Fruit fly (Drosophila melanogaster) whole organism, embryonic: Measurements from ENCODE around the gene Rpp20.

Experiments used
- Atf-2 ChIP-seq: fragments of 200-800 bp; sonication (Bioruptor generic); optimal IDR thresholded peaks from 2 replicates; lab custom pipeline; 2016; ENCODE audit warnings: missing biosample characterization, missing genetic modification characterization
- B-H1 ChIP-seq: fragments of 200-800 bp; sonication (Bioruptor generic); IDR thresholded peaks from 3 replicates; pipeline ENCODE4 v1.3.6; 2022; ENCODE audit warnings: missing biosample characterization, missing genetic modification characterization
- CG10565 ChIP-seq: fragments of 200-800 bp; sonication (Bioruptor generic); optimal IDR thresholded peaks from 3 replicates; lab custom pipeline; 2016; ENCODE audit warnings: missing biosample characterization, mild to moderate bottlenecking, missing genetic modification characterization
- CG10959 ChIP-seq: fragments of 200-800 bp; sonication (Bioruptor generic); IDR thresholded peaks from 2 replicates; pipeline ENCODE4 v1.3.6; 2022; ENCODE audit warnings: missing biosample characterization, missing genetic modification characterization
- CG10979 ChIP-seq: fragments of 200-800 bp; sonication (Bioruptor generic); optimal IDR thresholded peaks from 2 replicates; lab custom pipeline; 2018; ENCODE audit warnings: missing biosample characterization, mild to moderate bottlenecking, missing genetic modification characterization, moderate library complexity
- CG13296 ChIP-seq: fragments of 200-800 bp; sonication (Bioruptor generic); optimal IDR thresholded peaks from 3 replicates; lab custom pipeline; 2018; ENCODE audit warnings: missing biosample characterization, mild to moderate bottlenecking, missing genetic modification characterization
- CG14965 ChIP-seq: fragments of 200-800 bp; sonication (Bioruptor generic); optimal IDR thresholded peaks from 2 replicates; lab custom pipeline; 2016; ENCODE audit warnings: missing biosample characterization, missing genetic modification characterization, borderline replicate concordance
- CG15479 ChIP-seq: fragments of 200-800 bp; sonication (Bioruptor generic); optimal IDR thresholded peaks from 3 replicates; lab custom pipeline; 2019; ENCODE audit warnings: missing biosample characterization, mild to moderate bottlenecking, missing genetic modification characterization, moderate library complexity
- CG16815 ChIP-seq: fragments of 200-800 bp; sonication (Bioruptor generic); optimal IDR thresholded peaks from 3 replicates; lab custom pipeline; 2017; ENCODE audit warnings: missing biosample characterization, mild to moderate bottlenecking, missing genetic modification characterization
- CG2678 ChIP-seq: fragments of 200-800 bp; sonication (Bioruptor generic); optimal IDR thresholded peaks from 3 replicates; lab custom pipeline; 2019; ENCODE audit warnings: missing biosample characterization, mild to moderate bottlenecking, missing genetic modification characterization, moderate library complexity
- CG33557 ChIP-seq: fragments of 200-800 bp; sonication (Bioruptor generic); optimal IDR thresholded peaks from 2 replicates; lab custom pipeline; 2019; ENCODE audit warnings: missing biosample characterization, mild to moderate bottlenecking, missing genetic modification characterization, moderate library complexity
- CG3407 ChIP-seq: fragments of 200-800 bp; sonication (Bioruptor generic); optimal IDR thresholded peaks from 2 replicates; lab custom pipeline; 2018; ENCODE audit warnings: missing biosample characterization, mild to moderate bottlenecking, missing genetic modification characterization
- CG42726 ChIP-seq: fragments of 200-800 bp; sonication (Bioruptor generic); IDR thresholded peaks from 2 replicates; pipeline ENCODE4 v1.3.6; 2022; ENCODE audit warnings: missing biosample characterization, missing genetic modification characterization; ENCODE audit not compliant: partially characterized antibody
- CG4328 ChIP-seq: fragments of 200-800 bp; sonication (Bioruptor generic); optimal IDR thresholded peaks from 3 replicates; lab custom pipeline; 2017; ENCODE audit warnings: missing biosample characterization, missing genetic modification reagents, missing genetic modification characterization
- CG4360 ChIP-seq: fragments of 200-800 bp; sonication (Bioruptor generic); IDR thresholded peaks from 2 replicates; pipeline ENCODE4 v1.3.6; 2022; ENCODE audit warnings: missing biosample characterization, missing genetic modification characterization
- CG43689 ChIP-seq: fragments of 200-800 bp; sonication (Bioruptor generic); IDR thresholded peaks from 2 replicates; pipeline ENCODE4 v1.3.6; 2022; ENCODE audit warnings: missing biosample characterization, missing genetic modification characterization
- CG4404 ChIP-seq: fragments of 200-800 bp; sonication (Bioruptor generic); IDR thresholded peaks from 2 replicates; pipeline ENCODE4 v1.3.6; 2022; ENCODE audit warnings: missing biosample characterization, missing genetic modification characterization
- CG7357 ChIP-seq: fragments of 200-800 bp; sonication (Bioruptor generic); IDR thresholded peaks from 3 replicates; pipeline ENCODE4 v1.3.6; 2022; ENCODE audit warnings: missing biosample characterization, missing genetic modification characterization
- CG7839 ChIP-seq: fragments of 200-800 bp; sonication (Bioruptor generic); optimal IDR thresholded peaks from 3 replicates; lab custom pipeline; 2018; ENCODE audit warnings: missing biosample characterization, mild to moderate bottlenecking, missing genetic modification characterization, moderate library complexity
- CG7987 ChIP-seq: fragments of 200-800 bp; sonication (Bioruptor generic); optimal IDR thresholded peaks from 2 replicates; lab custom pipeline; 2018; ENCODE audit warnings: missing biosample characterization, mild to moderate bottlenecking, missing genetic modification characterization, moderate library complexity
- D19B ChIP-seq: fragments of 200-800 bp; sonication (Bioruptor generic); optimal IDR thresholded peaks from 2 replicates; lab custom pipeline; 2017; ENCODE audit warnings: missing biosample characterization, mild to moderate bottlenecking, missing genetic modification characterization
- Dek ChIP-seq: fragments of 200-800 bp; sonication (Bioruptor generic); optimal IDR thresholded peaks from 3 replicates; lab custom pipeline; 2019; ENCODE audit warnings: missing biosample characterization, mild to moderate bottlenecking, missing genetic modification characterization, moderate library complexity
- Dip3 ChIP-seq: fragments of 200-800 bp; sonication (Bioruptor generic); optimal IDR thresholded peaks from 3 replicates; lab custom pipeline; 2016; ENCODE audit warnings: missing biosample characterization, missing genetic modification characterization
- E2f1 ChIP-seq: fragments of 200-800 bp; sonication (Bioruptor generic); IDR thresholded peaks from 2 replicates; pipeline ENCODE4 v1.3.6; 2022; ENCODE audit warnings: missing biosample characterization, missing genetic modification characterization
- HLH54F ChIP-seq: fragments of 200-800 bp; sonication (Bioruptor generic); optimal IDR thresholded peaks from 3 replicates; lab custom pipeline; 2016; ENCODE audit warnings: missing biosample characterization, missing genetic modification characterization
- MBD-R2 ChIP-seq: fragments of 200-800 bp; sonication (Bioruptor generic); IDR thresholded peaks from 2 replicates; pipeline ENCODE4 v1.3.6; 2022; ENCODE audit warnings: missing biosample characterization, missing genetic modification characterization
- NFAT ChIP-seq: fragments of 200-800 bp; sonication (Bioruptor generic); IDR thresholded peaks from 2 replicates; pipeline ENCODE4 v1.3.6; 2022; ENCODE audit warnings: missing biosample characterization, missing genetic modification characterization
- Opbp ChIP-seq: fragments of 200-800 bp; sonication (Bioruptor generic); IDR thresholded peaks from 3 replicates; pipeline ENCODE4 v1.3.6; 2022; ENCODE audit warnings: missing biosample characterization, missing genetic modification characterization; ENCODE audit not compliant: partially characterized antibody
- PHDP ChIP-seq: fragments of 200-800 bp; sonication (Bioruptor generic); optimal IDR thresholded peaks from 3 replicates; lab custom pipeline; 2018; ENCODE audit warnings: missing biosample characterization, mild to moderate bottlenecking, missing genetic modification characterization, moderate library complexity
- Rfx ChIP-seq: fragments of 200-800 bp; sonication (Bioruptor generic); IDR thresholded peaks from 2 replicates; pipeline ENCODE4 v1.3.6; 2022; ENCODE audit warnings: missing biosample characterization, missing genetic modification characterization
- Side ChIP-seq: fragments of 200-800 bp; sonication (Bioruptor generic); optimal IDR thresholded peaks from 2 replicates; lab custom pipeline; 2016; ENCODE audit warnings: missing biosample characterization, missing genetic modification characterization
- Xbp1 ChIP-seq: fragments of 200-800 bp; sonication (Bioruptor generic); optimal IDR thresholded peaks from 3 replicates; lab custom pipeline; 2016; ENCODE audit warnings: missing biosample characterization, mild to moderate bottlenecking, missing genetic modification characterization
- al ChIP-seq: fragments of 200-800 bp; sonication (Bioruptor generic); IDR thresholded peaks from 2 replicates; pipeline ENCODE4 v1.3.6; 2022; ENCODE audit warnings: missing biosample characterization, missing genetic modification characterization
- ash1 ChIP-seq: fragments of 200-800 bp; sonication (Bioruptor generic); optimal IDR thresholded peaks from 2 replicates; lab custom pipeline; 2018; ENCODE audit warnings: missing biosample characterization, mild to moderate bottlenecking, missing genetic modification characterization
- bigmax ChIP-seq: fragments of 200-800 bp; sonication (Bioruptor generic); optimal IDR thresholded peaks from 2 replicates; lab custom pipeline; 2018; ENCODE audit warnings: missing biosample characterization, mild to moderate bottlenecking, missing genetic modification characterization
- btn ChIP-seq: fragments of 200-800 bp; sonication (Bioruptor generic); optimal IDR thresholded peaks from 2 replicates; lab custom pipeline; 2016; ENCODE audit warnings: missing biosample characterization, missing genetic modification characterization
- chif ChIP-seq, 2 experiments: fragments of 200-800 bp; sonication (Bioruptor generic); optimal IDR thresholded peaks; 3 replicates each; lab custom pipeline; 2016; ENCODE audit warnings: missing biosample characterization in 2 of 2, missing genetic modification characterization in 2 of 2
- disco-r ChIP-seq: fragments of 200-800 bp; sonication (Bioruptor generic); optimal IDR thresholded peaks from 2 replicates; lab custom pipeline; 2016; ENCODE audit warnings: missing biosample characterization, missing genetic modification characterization
- gcm ChIP-seq: fragments of 200-800 bp; sonication (Bioruptor generic); optimal IDR thresholded peaks from 2 replicates; lab custom pipeline; 2019; ENCODE audit warnings: missing biosample characterization, mild to moderate bottlenecking, missing genetic modification characterization, moderate library complexity
- gro ChIP-seq: fragments of 200-800 bp; sonication (Bioruptor generic); optimal IDR thresholded peaks from 2 replicates; lab custom pipeline; 2016; ENCODE audit warnings: missing biosample characterization, missing genetic modification characterization
- gsb-n ChIP-seq: fragments of 200-800 bp; sonication (Bioruptor generic); optimal IDR thresholded peaks from 3 replicates; lab custom pipeline; 2018; ENCODE audit warnings: missing biosample characterization, mild to moderate bottlenecking, missing genetic modification characterization
- inv ChIP-seq: fragments of 200-800 bp; sonication (Bioruptor generic); IDR thresholded peaks from 2 replicates; pipeline ENCODE4 v1.3.6; 2022; ENCODE audit warnings: missing biosample characterization, missing genetic modification characterization; ENCODE audit not compliant: partially characterized antibody
- oc ChIP-seq: fragments of 200-800 bp; sonication (Bioruptor generic); optimal IDR thresholded peaks from 2 replicates; lab custom pipeline; 2018; ENCODE audit warnings: missing biosample characterization, mild to moderate bottlenecking, missing genetic modification characterization, moderate library complexity
- pan ChIP-seq, 4 experiments: fragments of >200 bp in 3 of 4; fragments of 200-800 bp in 1 of 4; sonication (Bioruptor generic) in 1 of 4; optimal IDR thresholded peaks in 3 of 4; IDR thresholded peaks in 1 of 4; 2 replicates each; pipeline versions ENCODE4 v1.3.6 to Lab custom; 2017 to 2022; ENCODE audit warnings: missing biosample characterization in 2 of 4, missing genetic modification characterization in 2 of 4, mixed read lengths in 1 of 4
- pum ChIP-seq: fragments of 200-800 bp; sonication (Bioruptor generic); optimal IDR thresholded peaks from 2 replicates; lab custom pipeline; 2016; ENCODE audit warnings: missing biosample characterization, missing genetic modification characterization
- rib ChIP-seq: fragments of 200-800 bp; sonication (Bioruptor generic); IDR thresholded peaks from 2 replicates; pipeline ENCODE4 v1.3.6; 2022; ENCODE audit warnings: missing biosample characterization, missing genetic modification characterization
- slou ChIP-seq: fragments of 200-800 bp; sonication (Bioruptor generic); optimal IDR thresholded peaks from 3 replicates; lab custom pipeline; 2016; ENCODE audit warnings: missing biosample characterization, missing genetic modification characterization
- stc ChIP-seq: fragments of 200-800 bp; sonication (Bioruptor generic); IDR thresholded peaks from 2 replicates; pipeline ENCODE4 v1.3.6; 2022; ENCODE audit warnings: missing biosample characterization, missing genetic modification characterization
- tap ChIP-seq: fragments of 200-800 bp; optimal IDR thresholded peaks from 3 replicates; lab custom pipeline; 2019; ENCODE audit warnings: missing biosample characterization, mild to moderate bottlenecking, missing genetic modification characterization, moderate library complexity
- tin ChIP-seq: fragments of 200-800 bp; sonication (Bioruptor generic); optimal IDR thresholded peaks from 3 replicates; lab custom pipeline; 2016; ENCODE audit warnings: missing biosample characterization, missing genetic modification characterization
- vvl ChIP-seq: fragments of 200-800 bp; sonication (Bioruptor generic); IDR thresholded peaks from 2 replicates; pipeline ENCODE4 v1.3.6; 2022; ENCODE audit warnings: missing biosample characterization, missing genetic modification characterization

The Rpp20 gene

DNA sequence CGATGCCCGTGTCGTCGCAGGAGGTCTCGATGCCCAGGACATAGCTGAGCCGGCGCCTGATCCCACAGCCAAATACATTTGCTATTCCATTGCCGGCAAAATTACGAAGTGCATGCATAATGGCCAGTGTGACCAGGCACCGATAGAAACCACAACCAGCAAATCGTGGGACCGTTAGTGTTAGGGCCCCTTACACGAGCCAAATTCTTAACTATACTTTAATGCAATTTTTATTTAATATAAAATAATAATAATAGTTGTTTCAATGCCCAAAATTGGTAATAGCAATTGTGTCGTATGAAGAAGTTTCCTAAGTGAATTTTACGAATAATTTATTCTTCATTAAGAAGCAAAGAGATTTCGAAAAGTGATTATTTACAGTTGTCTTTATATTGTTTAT is 42.6 kb upstream of the Rpp20 start, which contains the start of gene Tcs4 (continued):
- no peak for TF ChIP-seq CG10959 (GFP tag; lab: Robert Waterston, UW)
- no peak for TF ChIP-seq disco-r (GFP tag; lab: Kevin White, UChicago)
- peak; percentile 42 for TF ChIP-seq Xbp1 (GFP tag; lab: Kevin White, UChicago)
- TF ChIP-seq chif (GFP tag; optimal IDR thresholded peaks at IDR 0.05; lab: Kevin White, UChicago) = no peak
- no peak for TF ChIP-seq bigmax (GFP tag; lab: Kevin White, UChicago)
- no peak for TF ChIP-seq oc (tag; lab: Kevin White, UChicago)
- no peak for TF ChIP-seq CG3407 (GFP tag; lab: Kevin White, UChicago)
- TF ChIP-seq HLH54F (GFP tag; lab: Kevin White, UChicago) = no peak
- TF ChIP-seq CG15479 (GFP tag; lab: Kevin White, UChicago) = no peak
- TF ChIP-seq gro = no peak
- peak; percentile 58; the same call in 2 of the 3 replicates for TF ChIP-seq Opbp (GFP tag; lab: Robert Waterston, UW)
- TF ChIP-seq CG4404 = no peak
- TF ChIP-seq Rfx = 0 out of 2 replicates have a peak, but pooled peaks have one; percentile 29
- no peak for TF ChIP-seq D19B (GFP tag; lab: Kevin White, UChicago)
- TF ChIP-seq tin (GFP tag; lab: Kevin White, UChicago) = peak; percentile 29
- no peak for TF ChIP-seq B-H1 (GFP tag; lab: Robert Waterston, UW)
- TF ChIP-seq rib = no peak
- no peak for TF ChIP-seq stc (GFP tag; lab: Robert Waterston, UW)
- TF ChIP-seq vvl (GFP tag; lab: Robert Waterston, UW) = peak; percentile 71
- peak; percentile 43 for TF ChIP-seq CG7839 (tag; lab: Kevin White, UChicago)
- TF ChIP-seq CG16815 (GFP tag; lab: Kevin White, UChicago) = no peak
- TF ChIP-seq CG13296 (GFP tag; lab: Kevin White, UChicago) = no peak
- peak; percentile 15 for TF ChIP-seq Dek
- TF ChIP-seq Dip3 (GFP tag; lab: Kevin White, UChicago) = no peak
- TF ChIP-seq tap (tag; lab: Kevin White, UChicago) = no peak
- TF ChIP-seq slou = no peak
- no peak for TF ChIP-seq CG43689 (GFP tag; lab: Robert Waterston, UW)
- TF ChIP-seq ash1 = no peak
- no peak for TF ChIP-seq CG33557
- no peak for TF ChIP-seq CG4328 (GFP tag; lab: Kevin White, UChicago)
- TF ChIP-seq CG7357 = no peak
- no peak for TF ChIP-seq btn
- no peak for TF ChIP-seq E2f1 (GFP tag; lab: Robert Waterston, UW)
- TF ChIP-seq CG42726 (GFP tag; lab: Robert Waterston, UW) = no peak
- no peak for TF ChIP-seq pum
- TF ChIP-seq inv (GFP tag; lab: Robert Waterston, UW) = 0 out of 2 replicates have a peak, but pooled peaks have one; percentile 7
- TF ChIP-seq CG2678 (tag; lab: Kevin White, UChicago) = no peak
- TF ChIP-seq pan (optimal IDR thresholded peaks at IDR 0.05; lab: Kevin White, UChicago) = no peak
- peak in 1 of 2 experiments; percentile 21 for TF ChIP-seq pan (GFP tag; optimal IDR thresholded peaks at IDR 0.05 in 1 of 2, IDR thresholded peaks at IDR 0.05 in 1 of 2)
- no peak for TF ChIP-seq gsb-n (tag; lab: Kevin White, UChicago)
- no peak for TF ChIP-seq Atf-2 (GFP tag; lab: Kevin White, UChicago)
- peak; percentile 31 for TF ChIP-seq CG10979 (tag; lab: Kevin White, UChicago)
- TF ChIP-seq CG7987 (GFP tag; lab: Kevin White, UChicago) = no peak
- no peak for TF ChIP-seq Side (GFP tag; lab: Kevin White, UChicago)
- TF ChIP-seq NFAT (GFP tag; lab: Robert Waterston, UW) = no peak
- TF ChIP-seq gcm (GFP tag; lab: Kevin White, UChicago) = peak; percentile 3
- no peak for TF ChIP-seq CG14965
- TF ChIP-seq al = no peak
- no peak for TF ChIP-seq CG4360 (GFP tag; lab: Robert Waterston, UW)
- peak; percentile 82 for TF ChIP-seq MBD-R2
- no peak for TF ChIP-seq CG10565 (GFP tag; lab: Kevin White, UChicago)
- peak; percentile 44 for TF ChIP-seq PHDP (tag; lab: Kevin White, UChicago)
